Fruit fly (Drosophila melanogaster) whole organism, embryonic: ENCODE data around the gene CG11655.
A peak's percentile ranks its signal among the peaks of the same experiment; 100 is the strongest.

Source experiments
- Adf1 ChIP-seq: fragments of 200-800 bp; sonication (Bioruptor generic); IDR thresholded peaks from 2 replicates; pipeline ENCODE4 v1.3.6; 2022; ENCODE audit warnings: missing biosample characterization, missing genetic modification characterization
- CG10209 ChIP-seq: fragments of 200-800 bp; sonication (Bioruptor generic); optimal IDR thresholded peaks from 3 replicates; lab custom pipeline; 2017; ENCODE audit warnings: missing biosample characterization, mild to moderate bottlenecking, missing genetic modification characterization, missing genetic modification reagents
- CG10267 ChIP-seq: fragments of 200-800 bp; sonication (Bioruptor generic); optimal IDR thresholded peaks from 2 replicates; lab custom pipeline; 2018; ENCODE audit warnings: missing biosample characterization, mild to moderate bottlenecking, missing genetic modification characterization, moderate library complexity
- CG13424 ChIP-seq: fragments of 200-800 bp; sonication (Bioruptor generic); optimal IDR thresholded peaks from 2 replicates; lab custom pipeline; 2019; ENCODE audit warnings: missing biosample characterization, mild to moderate bottlenecking, missing genetic modification characterization, moderate library complexity
- CG14441 ChIP-seq: fragments of 200-800 bp; sonication (Bioruptor generic); IDR thresholded peaks from 2 replicates; pipeline ENCODE4 v1.3.6; 2022; ENCODE audit warnings: missing biosample characterization, missing genetic modification characterization
- CG15269 ChIP-seq: fragments of 200-800 bp; sonication (Bioruptor generic); optimal IDR thresholded peaks from 2 replicates; lab custom pipeline; 2018; ENCODE audit warnings: missing biosample characterization, mild to moderate bottlenecking, missing genetic modification characterization, moderate library complexity
- CG15514 ChIP-seq: fragments of 200-800 bp; sonication (Bioruptor generic); optimal IDR thresholded peaks from 3 replicates; lab custom pipeline; 2017; ENCODE audit warnings: missing biosample characterization, missing genetic modification characterization, mild to moderate bottlenecking, moderate library complexity, missing genetic modification reagents
- CG15696 ChIP-seq: fragments of 200-800 bp; sonication (Bioruptor generic); optimal IDR thresholded peaks from 2 replicates; lab custom pipeline; 2019; ENCODE audit warnings: missing biosample characterization, mild to moderate bottlenecking, missing genetic modification characterization, moderate library complexity
- CG1792 ChIP-seq: fragments of 200-800 bp; sonication (Bioruptor generic); optimal IDR thresholded peaks from 2 replicates; lab custom pipeline; 2016; ENCODE audit warnings: missing biosample characterization, missing genetic modification characterization
- CG18599 ChIP-seq: fragments of 200-800 bp; sonication (Bioruptor generic); optimal IDR thresholded peaks from 3 replicates; lab custom pipeline; 2017; ENCODE audit warnings: missing biosample characterization, missing genetic modification characterization, mild to moderate bottlenecking, moderate library complexity, missing genetic modification reagents
- CG31365 ChIP-seq: fragments of 200-800 bp; sonication (Bioruptor generic); optimal IDR thresholded peaks from 2 replicates; lab custom pipeline; 2018; ENCODE audit warnings: missing biosample characterization, mild to moderate bottlenecking, missing genetic modification characterization
- CG34376 ChIP-seq: fragments of 200-800 bp; sonication (Bioruptor generic); optimal IDR thresholded peaks from 2 replicates; lab custom pipeline; 2018; ENCODE audit warnings: missing biosample characterization, mild to moderate bottlenecking, missing genetic modification characterization
- CG34422 ChIP-seq: fragments of 200-800 bp; sonication (Bioruptor generic); IDR thresholded peaks from 3 replicates; pipeline ENCODE4 v1.3.6; 2022; ENCODE audit warnings: missing biosample characterization, missing genetic modification characterization
- CG4328 ChIP-seq: fragments of 200-800 bp; sonication (Bioruptor generic); optimal IDR thresholded peaks from 3 replicates; lab custom pipeline; 2017; ENCODE audit warnings: missing biosample characterization, missing genetic modification reagents, missing genetic modification characterization
- CG5953 ChIP-seq: fragments of 200-800 bp; sonication (Bioruptor generic); IDR thresholded peaks from 2 replicates; pipeline ENCODE4 v1.3.6; 2022; ENCODE audit warnings: missing biosample characterization, missing genetic modification characterization
- CG7839 ChIP-seq: fragments of 200-800 bp; sonication (Bioruptor generic); optimal IDR thresholded peaks from 3 replicates; lab custom pipeline; 2018; ENCODE audit warnings: missing biosample characterization, mild to moderate bottlenecking, missing genetic modification characterization, moderate library complexity
- CG8765 ChIP-seq: fragments of 200-800 bp; sonication (Bioruptor generic); IDR thresholded peaks from 2 replicates; pipeline ENCODE4 v1.3.6; 2022; ENCODE audit warnings: missing biosample characterization, missing genetic modification characterization
- CG8924 ChIP-seq: fragments of 200-800 bp; optimal IDR thresholded peaks from 3 replicates; lab custom pipeline; 2019; ENCODE audit warnings: missing biosample characterization, mild to moderate bottlenecking, missing genetic modification characterization, moderate library complexity
- CG9215 ChIP-seq: fragments of 200-800 bp; sonication (Bioruptor generic); IDR thresholded peaks from 2 replicates; pipeline ENCODE4 v1.3.6; 2022; ENCODE audit warnings: missing biosample characterization, missing genetic modification characterization
- CoRest ChIP-seq: fragments of 200-800 bp; sonication (Bioruptor generic); optimal IDR thresholded peaks from 3 replicates; lab custom pipeline; 2018; ENCODE audit warnings: missing biosample characterization, mild to moderate bottlenecking, missing genetic modification characterization, moderate library complexity
- Doc2 ChIP-seq: fragments of 200-800 bp; sonication (Bioruptor generic); IDR thresholded peaks from 2 replicates; pipeline ENCODE4 v1.3.6; 2022; ENCODE audit warnings: missing biosample characterization, missing genetic modification characterization
- Gug ChIP-seq: fragments of 200-800 bp; sonication (Bioruptor generic); IDR thresholded peaks from 4 replicates; pipeline ENCODE4 v1.3.6; 2022; ENCODE audit warnings: missing biosample characterization, missing genetic modification characterization
- Hr39 ChIP-seq: fragments of >200 bp; optimal IDR thresholded peaks from 2 replicates; lab custom pipeline; 2017
- NC2β ChIP-seq: fragments of 200-800 bp; sonication (Bioruptor generic); optimal IDR thresholded peaks from 2 replicates; lab custom pipeline; 2016; ENCODE audit warnings: missing biosample characterization, missing genetic modification characterization
- Nf-YB ChIP-seq: fragments of 200-800 bp; sonication (Bioruptor generic); optimal IDR thresholded peaks from 3 replicates; lab custom pipeline; 2019; ENCODE audit warnings: missing biosample characterization, mild to moderate bottlenecking, missing genetic modification characterization, moderate library complexity
- Nf-YC ChIP-seq: fragments of 200-800 bp; optimal IDR thresholded peaks from 3 replicates; lab custom pipeline; 2019; ENCODE audit warnings: missing biosample characterization, mild to moderate bottlenecking, missing genetic modification characterization, moderate library complexity
- TFAM ChIP-seq: fragments of 200-800 bp; sonication (Bioruptor generic); optimal IDR thresholded peaks from 2 replicates; lab custom pipeline; 2017; ENCODE audit warnings: missing biosample characterization, missing genetic modification characterization, inconsistent platforms
- Xrp1 ChIP-seq: fragments of 200-800 bp; sonication (Bioruptor generic); IDR thresholded peaks from 2 replicates; pipeline ENCODE4 v1.3.6; 2022; ENCODE audit warnings: missing biosample characterization, missing genetic modification characterization
- ab ChIP-seq: fragments of 200-800 bp; sonication (Bioruptor generic); optimal IDR thresholded peaks from 2 replicates; lab custom pipeline; 2016; ENCODE audit warnings: missing biosample characterization, missing genetic modification characterization
- amos ChIP-seq: fragments of 200-800 bp; sonication (Bioruptor generic); IDR thresholded peaks from 2 replicates; pipeline ENCODE4 v1.3.6; 2022; ENCODE audit warnings: missing biosample characterization, missing genetic modification characterization; ENCODE audit not compliant: partially characterized antibody
- bab2 ChIP-seq: fragments of 200-800 bp; sonication (Bioruptor generic); optimal IDR thresholded peaks from 2 replicates; lab custom pipeline; 2016; ENCODE audit warnings: missing biosample characterization, missing genetic modification characterization
- bowl ChIP-seq: fragments of 200-800 bp; sonication (Bioruptor generic); IDR thresholded peaks from 2 replicates; pipeline ENCODE4 v1.3.6; 2022; ENCODE audit warnings: missing biosample characterization, missing genetic modification characterization
- chn ChIP-seq: fragments of 200-800 bp; sonication (Bioruptor generic); optimal IDR thresholded peaks from 2 replicates; lab custom pipeline; 2016; ENCODE audit warnings: missing biosample characterization, missing genetic modification characterization
- ci ChIP-seq: fragments of 200-800 bp; sonication (Bioruptor generic); IDR thresholded peaks from 3 replicates; pipeline ENCODE4 v1.3.6; 2022; ENCODE audit warnings: missing biosample characterization, missing genetic modification characterization
- crc ChIP-seq: fragments of 200-800 bp; sonication (Bioruptor generic); optimal IDR thresholded peaks from 2 replicates; lab custom pipeline; 2016; ENCODE audit warnings: missing biosample characterization, missing genetic modification characterization
- dysf ChIP-seq: fragments of 200-800 bp; sonication (Bioruptor generic); IDR thresholded peaks from 3 replicates; pipeline ENCODE4 v1.3.6; 2022; ENCODE audit warnings: missing biosample characterization, missing genetic modification characterization
- fd102C ChIP-seq: fragments of 200-800 bp; sonication (Bioruptor generic); optimal IDR thresholded peaks from 2 replicates; lab custom pipeline; 2018; ENCODE audit warnings: missing biosample characterization, mild to moderate bottlenecking, missing genetic modification characterization, moderate library complexity
- fd64A ChIP-seq: fragments of 200-800 bp; sonication (Bioruptor generic); optimal IDR thresholded peaks from 3 replicates; lab custom pipeline; 2018; ENCODE audit warnings: missing biosample characterization, mild to moderate bottlenecking, missing genetic modification characterization
- gcm ChIP-seq: fragments of 200-800 bp; sonication (Bioruptor generic); optimal IDR thresholded peaks from 2 replicates; lab custom pipeline; 2019; ENCODE audit warnings: missing biosample characterization, mild to moderate bottlenecking, missing genetic modification characterization, moderate library complexity
- hbn ChIP-seq: fragments of 200-800 bp; sonication (Bioruptor generic); IDR thresholded peaks from 2 replicates; pipeline ENCODE4 v1.3.6; 2022; ENCODE audit warnings: missing biosample characterization, missing genetic modification characterization; ENCODE audit not compliant: partially characterized antibody
- insv ChIP-seq, 2 experiments: fragments of 200-800 bp; sonication (Bioruptor generic); optimal IDR thresholded peaks; 3 replicates each; lab custom pipeline; 2016 to 2018; ENCODE audit warnings: missing biosample characterization in 2 of 2, missing genetic modification characterization in 2 of 2
- knrl ChIP-seq: fragments of 200-800 bp; sonication (Bioruptor generic); IDR thresholded peaks from 3 replicates; pipeline ENCODE4 v1.3.6; 2022; ENCODE audit warnings: missing biosample characterization, missing genetic modification characterization; ENCODE audit not compliant: partially characterized antibody
- peb ChIP-seq: fragments of 200-800 bp; sonication (Bioruptor generic); IDR thresholded peaks from 2 replicates; pipeline ENCODE4 v1.3.6; 2022; ENCODE audit warnings: missing biosample characterization, missing genetic modification characterization
- salm ChIP-seq: fragments of 200-800 bp; sonication (Bioruptor generic); optimal IDR thresholded peaks from 2 replicates; lab custom pipeline; 2018; ENCODE audit warnings: missing biosample characterization, mild to moderate bottlenecking, missing genetic modification characterization
- sim ChIP-seq: fragments of 200-800 bp; sonication (Bioruptor generic); IDR thresholded peaks from 2 replicates; pipeline ENCODE4 v1.3.6; 2022; ENCODE audit warnings: missing biosample characterization, missing genetic modification characterization
- sna ChIP-seq: fragments of 200-800 bp; sonication (Bioruptor generic); IDR thresholded peaks from 2 replicates; pipeline ENCODE4 v1.3.6; 2022; ENCODE audit warnings: missing biosample characterization, missing genetic modification characterization; ENCODE audit not compliant: partially characterized antibody
- sob ChIP-seq: fragments of 200-800 bp; sonication (Bioruptor generic); IDR thresholded peaks from 2 replicates; pipeline ENCODE4 v1.3.6; 2022; ENCODE audit warnings: missing biosample characterization, missing genetic modification characterization
- stwl ChIP-seq: fragments of 200-800 bp; sonication (Bioruptor generic); optimal IDR thresholded peaks from 3 replicates; lab custom pipeline; 2018; ENCODE audit warnings: missing biosample characterization, mild to moderate bottlenecking, missing genetic modification characterization, moderate library complexity
- sug ChIP-seq: fragments of 200-800 bp; optimal IDR thresholded peaks from 2 replicates; lab custom pipeline; 2019; ENCODE audit warnings: missing biosample characterization, mild to moderate bottlenecking, missing genetic modification characterization, moderate library complexity
- tin ChIP-seq: fragments of 200-800 bp; sonication (Bioruptor generic); optimal IDR thresholded peaks from 3 replicates; lab custom pipeline; 2016; ENCODE audit warnings: missing biosample characterization, missing genetic modification characterization
- trem ChIP-seq: fragments of 200-800 bp; optimal IDR thresholded peaks from 3 replicates; lab custom pipeline; 2019; ENCODE audit warnings: missing biosample characterization, mild to moderate bottlenecking, missing genetic modification characterization, moderate library complexity

Gene CG11655

dm6 chrX:15498791-15499190, 45.5 kb downstream of the CG11655 start (continued):
- TF ChIP-seq fd102C (GFP tag; lab: Kevin White, UChicago) (peak; percentile 6), CG34376 (peak; percentile 2), hbn (GFP tag; lab: Robert Waterston, UW) (no peak), ab (GFP tag; lab: Kevin White, UChicago) (no peak), CG31365 (tag; lab: Kevin White, UChicago) (no peak), CG7839 (tag; lab: Kevin White, UChicago) (peak; percentile 17), Xrp1 (GFP tag; lab: Robert Waterston, UW) (peak; percentile 45; the same call in 1 of the 2 replicates), CG8765 (no peak), bab2 (no peak), CG14441 (GFP tag; lab: Robert Waterston, UW) (no peak), fd64A (GFP tag; lab: Kevin White, UChicago) (peak; percentile 42), Nf-YC (tag; lab: Kevin White, UChicago) (peak; percentile 11), peb (GFP tag; lab: Robert Waterston, UW) (no peak), salm (tag; lab: Kevin White, UChicago) (no peak), CG15514 (GFP tag; lab: Kevin White, UChicago) (peak; percentile 35), chn (GFP tag; lab: Kevin White, UChicago) (peak; percentile 30), CG9215 (GFP tag; lab: Robert Waterston, UW) (no peak), tin (GFP tag; lab: Kevin White, UChicago) (peak; percentile 0), knrl (no peak), CoRest (tag; lab: Kevin White, UChicago) (peak; percentile 12), bowl (0 out of 2 replicates have a peak, but pooled peaks have one; percentile 20), crc (GFP tag; lab: Kevin White, UChicago) (no peak), amos (GFP tag; lab: Robert Waterston, UW) (peak; percentile 36; the same call in 1 of the 2 replicates), gcm (GFP tag; lab: Kevin White, UChicago) (peak; percentile 34), Nf-YB (GFP tag; lab: Kevin White, UChicago) (peak; percentile 16), TFAM (GFP tag; lab: Kevin White, UChicago) (no peak), sna (GFP tag; lab: Robert Waterston, UW) (no peak), Adf1 (peak; percentile 47; the same call in 1 of the 2 replicates), CG1792 (GFP tag; lab: Kevin White, UChicago) (no peak), NC2β (GFP tag; lab: Kevin White, UChicago) (peak; percentile 29), sug (tag; lab: Kevin White, UChicago) (peak; percentile 10), CG18599 (GFP tag; lab: Kevin White, UChicago) (peak; percentile 8), CG8924 (tag; lab: Kevin White, UChicago) (peak; percentile 6), CG15269 (tag; lab: Kevin White, UChicago) (no peak), CG13424 (tag; lab: Kevin White, UChicago) (peak; percentile 8), CG10267 (tag; lab: Kevin White, UChicago) (no peak), Hr39 (lab: Kevin White, UChicago) (no peak), CG4328 (no peak), Gug (GFP tag; lab: Robert Waterston, UW) (no peak), Doc2 (GFP tag; lab: Robert Waterston, UW) (no peak), sob (GFP tag; lab: Robert Waterston, UW) (0 out of 2 replicates have a peak, but pooled peaks have one; percentile 15), CG34422 (GFP tag; lab: Robert Waterston, UW) (peak; percentile 35; the same call in 1 of the 3 replicates), CG5953 (GFP tag; lab: Robert Waterston, UW) (no peak), CG15696 (tag; lab: Kevin White, UChicago) (no peak), trem (tag; lab: Kevin White, UChicago) (peak; percentile 11), sim (GFP tag; lab: Robert Waterston, UW) (peak; percentile 40; the same call in 1 of the 2 replicates), dysf (GFP tag; lab: Robert Waterston, UW) (no peak), CG10209 (GFP tag; lab: Kevin White, UChicago) (no peak), ci (GFP tag; lab: Robert Waterston, UW) (peak; percentile 80), stwl (peak; percentile 49), insv (GFP tag; optimal IDR thresholded peaks at IDR 0.05; lab: Kevin White, UChicago) (peak in 1 of 2 experiments; percentile 11)
